Worm (Caenorhabditis elegans) whole organism, L2 larva: ENCODE results near the gene ddr-2.

ENCODE experiments used
- C34F6.9 ChIP-seq: fragments of 150-350 bp; optimal IDR thresholded peaks from 2 replicates; lab custom pipeline; 2014; ENCODE audit warnings: missing biosample characterization, missing genetic modification characterization
- F13H6.1 ChIP-seq: sonication (generic microtip); optimal IDR thresholded peaks from 2 replicates; lab custom pipeline; 2016; ENCODE audit warnings: missing genetic modification characterization, missing compliant biosample characterization
- Y55F3AM.14 ChIP-seq: fragments of 200-800 bp; sonication (Bioruptor generic); optimal IDR thresholded peaks from 2 replicates; lab custom pipeline; 2018; ENCODE audit warnings: mild to moderate bottlenecking, missing genetic modification characterization, missing compliant biosample characterization
- aly-2 ChIP-seq: fragments of 150-350 bp; optimal IDR thresholded peaks from 2 replicates; lab custom pipeline; 2014; ENCODE audit warnings: missing biosample characterization, missing genetic modification characterization
- ama-1 ChIP-seq: fragments of 150-350 bp; optimal IDR thresholded peaks from 2 replicates; lab custom pipeline; 2018; ENCODE audit warnings: inconsistent platforms
- blmp-1 ChIP-seq: sonication (generic microtip); optimal IDR thresholded peaks from 2 replicates; lab custom pipeline; 2017; ENCODE audit warnings: missing genetic modification characterization, mild to moderate bottlenecking, missing compliant biosample characterization, antibody characterized with exemption, moderate library complexity; ENCODE audit not compliant: insufficient read depth
- ceh-16 ChIP-seq: fragments of 150-350 bp; optimal IDR thresholded peaks from 2 replicates; lab custom pipeline; 2014; ENCODE audit warnings: missing biosample characterization, missing genetic modification characterization
- ceh-82 ChIP-seq: fragments of 150-350 bp; optimal IDR thresholded peaks from 2 replicates; lab custom pipeline; 2014; ENCODE audit warnings: missing biosample characterization, missing genetic modification characterization
- crh-2 ChIP-seq: sonication (generic microtip); optimal IDR thresholded peaks from 2 replicates; lab custom pipeline; 2017; ENCODE audit warnings: missing biosample characterization, missing genetic modification characterization
- dmd-4 ChIP-seq: sonication (generic microtip); optimal IDR thresholded peaks from 2 replicates; lab custom pipeline; 2017; ENCODE audit warnings: missing biosample characterization, missing genetic modification characterization
- elt-3 ChIP-seq: sonication (generic microtip); optimal IDR thresholded peaks from 2 replicates; lab custom pipeline; 2017; ENCODE audit warnings: missing biosample characterization, missing genetic modification characterization
- fos-1 ChIP-seq: fragments of 150-350 bp; optimal IDR thresholded peaks from 2 replicates; lab custom pipeline; 2014; ENCODE audit warnings: missing biosample characterization, missing genetic modification characterization
- gmeb-1 ChIP-seq: fragments of 150-350 bp; optimal IDR thresholded peaks from 2 replicates; lab custom pipeline; 2014; ENCODE audit warnings: missing biosample characterization, missing genetic modification characterization
- lin-11 ChIP-seq: fragments of 150-350 bp; sonication (generic microtip); optimal IDR thresholded peaks from 2 replicates; lab custom pipeline; 2014; ENCODE audit warnings: missing biosample characterization, missing genetic modification characterization, inconsistent platforms, mixed read lengths
- lin-39 ChIP-seq: fragments of 150-350 bp; optimal IDR thresholded peaks from 2 replicates; lab custom pipeline; 2014; ENCODE audit warnings: missing biosample characterization, missing genetic modification reagents, missing genetic modification characterization
- lsy-2 ChIP-seq, 2 experiments: fragments of 150-350 bp in 1 of 2; sonication (generic microtip) in 1 of 2; optimal IDR thresholded peaks; 2 replicates each; lab custom pipeline; 2014 to 2017; ENCODE audit warnings: missing biosample characterization in 2 of 2, missing genetic modification characterization in 2 of 2
- mab-5 ChIP-seq: fragments of 150-350 bp; optimal IDR thresholded peaks from 2 replicates; lab custom pipeline; 2014; ENCODE audit warnings: missing biosample characterization, missing genetic modification characterization
- mbf-1 ChIP-seq: sonication (generic microtip); optimal IDR thresholded peaks from 2 replicates; lab custom pipeline; 2017; ENCODE audit warnings: missing biosample characterization, missing genetic modification characterization
- mdl-1 ChIP-seq, 2 experiments: fragments of 150-350 bp in 1 of 2; sonication (generic microtip) in 1 of 2; optimal IDR thresholded peaks; 2 replicates each; lab custom pipeline; 2017; ENCODE audit warnings: missing biosample characterization in 2 of 2, missing genetic modification characterization in 2 of 2
- nhr-10 ChIP-seq: sonication (generic microtip); optimal IDR thresholded peaks from 2 replicates; lab custom pipeline; 2017; ENCODE audit warnings: missing biosample characterization, missing genetic modification characterization
- nhr-11 ChIP-seq: fragments of 150-350 bp; optimal IDR thresholded peaks from 2 replicates; lab custom pipeline; 2014; ENCODE audit warnings: missing biosample characterization, missing genetic modification characterization
- nhr-12 ChIP-seq: fragments of 150-350 bp; optimal IDR thresholded peaks from 2 replicates; lab custom pipeline; 2014; ENCODE audit warnings: missing biosample characterization, missing genetic modification characterization
- nhr-129 ChIP-seq: fragments of 150-350 bp; optimal IDR thresholded peaks from 2 replicates; lab custom pipeline; 2014; ENCODE audit warnings: missing biosample characterization, missing genetic modification characterization
- nhr-21 ChIP-seq: fragments of 150-350 bp; optimal IDR thresholded peaks from 2 replicates; lab custom pipeline; 2014; ENCODE audit warnings: missing biosample characterization, missing genetic modification characterization
- nhr-23 ChIP-seq: fragments of 150-350 bp; optimal IDR thresholded peaks from 2 replicates; lab custom pipeline; 2014; ENCODE audit warnings: missing biosample characterization, missing genetic modification reagents, missing genetic modification characterization
- nhr-25 ChIP-seq: fragments of 150-350 bp; sonication (generic microtip); optimal IDR thresholded peaks from 3 replicates; lab custom pipeline; 2014; ENCODE audit warnings: missing biosample characterization, missing genetic modification characterization
- nhr-77 ChIP-seq: fragments of 150-350 bp; optimal IDR thresholded peaks from 2 replicates; lab custom pipeline; 2014; ENCODE audit warnings: missing biosample characterization, missing genetic modification characterization
- skn-1 ChIP-seq: sonication (generic microtip); optimal IDR thresholded peaks from 2 replicates; lab custom pipeline; 2017; ENCODE audit warnings: missing biosample characterization, missing genetic modification characterization
- sma-9 ChIP-seq, 2 experiments: fragments of 150-350 bp in 1 of 2; sonication (generic microtip) in 1 of 2; optimal IDR thresholded peaks; 2 replicates each; lab custom pipeline; 2014 to 2016; ENCODE audit warnings: missing genetic modification characterization in 2 of 2, mild to moderate bottlenecking in 1 of 2, missing biosample characterization in 1 of 2, missing compliant biosample characterization in 1 of 2, missing genetic modification reagents in 1 of 2, moderate library complexity in 1 of 2
- unc-39 ChIP-seq: fragments of 150-350 bp; optimal IDR thresholded peaks from 2 replicates; lab custom pipeline; 2014; ENCODE audit warnings: missing biosample characterization, missing genetic modification characterization
- unc-55 ChIP-seq: fragments of 150-350 bp; sonication (generic microtip); optimal IDR thresholded peaks from 3 replicates; lab custom pipeline; 2014; ENCODE audit warnings: missing biosample characterization, missing genetic modification reagents, missing genetic modification characterization
- unc-62 ChIP-seq: fragments of 150-350 bp; optimal IDR thresholded peaks from 2 replicates; lab custom pipeline; 2014; ENCODE audit warnings: missing biosample characterization, missing genetic modification reagents, missing genetic modification characterization
- zag-1 ChIP-seq: fragments of 150-350 bp; optimal IDR thresholded peaks from 2 replicates; lab custom pipeline; 2014; ENCODE audit warnings: missing biosample characterization, missing genetic modification characterization
- ztf-1 ChIP-seq: fragments of 200-800 bp; sonication (Bioruptor generic); conservative IDR thresholded peaks from 2 replicates; pipeline ENCODE4 v1.3.6; 2022; ENCODE audit warnings: missing genetic modification characterization, missing compliant biosample characterization
- ztf-4 ChIP-seq: fragments of 150-350 bp; optimal IDR thresholded peaks from 2 replicates; lab custom pipeline; 2014; ENCODE audit warnings: missing biosample characterization, missing genetic modification characterization

Gene ddr-2

DNA sequence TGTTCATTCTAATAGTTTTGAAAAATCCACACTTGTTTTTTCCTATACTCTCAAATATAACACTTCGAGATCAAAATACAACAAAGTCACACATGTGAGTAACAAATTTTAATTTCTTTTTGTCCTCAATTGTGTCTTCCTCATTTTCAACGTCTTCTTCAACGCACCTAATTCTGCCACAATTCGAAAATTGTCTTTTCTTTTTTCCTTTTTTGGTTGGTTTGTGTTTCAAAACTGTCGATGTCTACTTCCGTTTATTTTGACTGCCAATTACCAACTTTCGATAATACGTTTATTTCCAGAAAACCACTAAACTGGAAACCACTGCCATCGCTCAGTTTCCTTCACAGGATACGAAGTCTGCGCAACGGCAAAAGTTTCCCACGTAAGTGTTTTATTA, 17.7 kb downstream of the ddr-2 start, which contains the start of gene F11D5.1:
F11D5.1 (plus strand) TSS at position 301 of the 400 bp plus-strand sequence.
- TF ChIP-seq unc-62 (GFP tag; lab: Kevin White, UChicago) (no peak), ama-1 (lab: Kevin White, UChicago) (no peak), lin-11 (no peak), nhr-25 (no peak)

DNA sequence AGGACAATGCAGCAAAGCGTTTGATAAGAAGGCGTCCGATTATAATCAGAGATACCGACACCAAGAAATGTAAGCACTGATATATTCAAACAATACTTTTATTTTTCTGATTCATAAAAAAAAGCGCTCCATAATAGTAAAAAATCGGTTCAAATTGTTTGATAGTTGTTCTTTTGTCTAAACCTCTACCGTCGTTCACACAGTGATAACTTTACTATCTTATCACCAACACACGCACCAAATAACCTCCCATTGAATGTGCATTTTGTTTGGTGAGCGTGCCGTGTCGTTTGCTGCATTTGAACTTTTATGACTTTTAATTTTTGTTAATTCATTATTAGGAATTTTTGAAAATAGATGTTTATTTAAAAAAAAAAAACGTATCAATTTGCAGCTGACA, 19.0 kb downstream of the ddr-2 start:
- no peak for TF ChIP-seq unc-55
- peak; percentile 90 for TF ChIP-seq fos-1 (tag; lab: Kevin White, UChicago)
- TF ChIP-seq nhr-77 (tag; lab: Kevin White, UChicago) = no peak
- TF ChIP-seq ama-1 (lab: Kevin White, UChicago) = no peak
- TF ChIP-seq unc-39 = no peak
- TF ChIP-seq crh-2 (tag; lab: Kevin White, UChicago) = peak; percentile 1
- no peak for TF ChIP-seq dmd-4 (tag; lab: Kevin White, UChicago)
- peak; percentile 36 for TF ChIP-seq skn-1 (tag; lab: Kevin White, UChicago)
- no peak for TF ChIP-seq nhr-10 (tag; lab: Kevin White, UChicago)
- TF ChIP-seq sma-9 (GFP tag; optimal IDR thresholded peaks at IDR 0.05; lab: Kevin White, UChicago) = peak; percentile 29
- TF ChIP-seq sma-9 (tag; optimal IDR thresholded peaks at IDR 0.05; lab: Kevin White, UChicago) = no peak
- TF ChIP-seq F13H6.1 (tag; lab: Kevin White, UChicago) = peak; percentile 29
- no peak for TF ChIP-seq ztf-1 (GFP tag; lab: Robert Waterston, UW)
- TF ChIP-seq, all 48 proteins: peak for 5

DNA sequence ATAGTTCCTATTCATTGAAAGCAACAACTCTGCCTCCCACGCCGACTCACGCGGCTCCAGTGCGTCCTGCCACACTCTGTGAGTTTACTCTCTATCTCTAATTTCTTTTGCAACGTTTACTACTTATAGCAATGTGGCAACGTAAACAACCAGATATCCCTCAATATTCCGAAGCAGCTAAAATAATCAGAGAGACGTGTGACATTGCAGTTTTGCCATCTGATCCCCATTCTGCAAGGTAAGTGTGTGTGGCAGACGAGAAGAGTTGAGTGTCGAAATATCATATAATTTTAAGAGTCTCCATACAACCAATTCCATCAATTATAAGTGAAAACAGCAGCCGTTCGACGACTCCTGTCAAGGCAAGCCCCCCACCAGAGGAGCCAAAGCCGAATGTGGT, 24.8 kb downstream of the ddr-2 start:
- no peak for TF ChIP-seq crh-2 (tag; lab: Kevin White, UChicago)
- no peak for TF ChIP-seq blmp-1 (tag; lab: Kevin White, UChicago)
- TF ChIP-seq mab-5 (tag; lab: Kevin White, UChicago) = no peak
- TF ChIP-seq ceh-82 (tag; lab: Kevin White, UChicago) = no peak
- TF ChIP-seq zag-1 (tag; lab: Kevin White, UChicago) = no peak
- TF ChIP-seq nhr-21 = no peak
- TF ChIP-seq Y55F3AM.14 = no peak
- TF ChIP-seq lsy-2 (tag; optimal IDR thresholded peaks at IDR 0.05; lab: Kevin White, UChicago) = peak in 1 of 2 experiments; percentile 6
- peak; percentile 29 for TF ChIP-seq nhr-129 (tag; lab: Kevin White, UChicago)
- no peak for TF ChIP-seq elt-3 (tag; lab: Kevin White, UChicago)
- no peak for TF ChIP-seq mbf-1 (tag; lab: Kevin White, UChicago)
- no peak for TF ChIP-seq nhr-23
- TF ChIP-seq C34F6.9 (tag; lab: Kevin White, UChicago) = peak; percentile 36
- no peak for TF ChIP-seq aly-2 (tag; lab: Kevin White, UChicago)
- no peak for TF ChIP-seq gmeb-1 (tag; lab: Kevin White, UChicago)
- TF ChIP-seq ztf-4 = no peak
- TF ChIP-seq nhr-25 = no peak
- TF ChIP-seq unc-39 = no peak
- no peak for TF ChIP-seq nhr-10 (tag; lab: Kevin White, UChicago)
- TF ChIP-seq nhr-11 (tag; lab: Kevin White, UChicago) = no peak
- no peak for TF ChIP-seq dmd-4 (tag; lab: Kevin White, UChicago)
- TF ChIP-seq lin-39 = no peak
- no peak for TF ChIP-seq mdl-1 (tag; optimal IDR thresholded peaks at IDR 0.05; lab: Kevin White, UChicago)
- peak; percentile 13 for TF ChIP-seq lin-11

DNA sequence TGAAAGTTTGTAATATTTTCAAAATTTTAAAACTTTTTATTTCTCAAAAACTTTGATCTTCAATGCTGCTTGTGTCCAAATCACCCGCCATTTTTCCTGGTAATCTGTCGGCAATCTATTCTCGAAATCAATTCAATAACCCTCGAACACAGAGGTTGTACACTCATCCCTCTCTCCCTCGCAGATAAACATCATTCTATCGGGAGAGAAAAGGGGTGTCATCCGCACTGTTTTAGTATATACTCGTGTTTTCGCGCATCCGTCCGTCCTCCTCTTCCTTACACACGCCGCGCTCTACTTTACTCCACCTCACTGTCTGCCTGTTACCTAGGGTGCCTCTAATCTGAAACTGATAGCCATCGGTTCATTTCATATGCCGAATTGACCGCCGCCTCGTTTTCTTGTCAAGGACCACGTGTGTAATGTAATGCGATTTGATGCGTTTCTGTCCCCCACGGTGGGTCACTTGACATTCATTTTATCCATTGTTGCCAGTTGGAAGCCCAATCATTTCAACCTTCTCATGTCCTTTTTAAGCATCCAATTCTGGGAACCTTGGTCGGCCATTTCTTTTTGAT, 28.6 kb downstream of the ddr-2 start:
- TF ChIP-seq lsy-2 (tag; optimal IDR thresholded peaks at IDR 0.05; lab: Kevin White, UChicago) (no peak), nhr-129 (tag; lab: Kevin White, UChicago) (peak; percentile 24), Y55F3AM.14 (no peak), nhr-11 (tag; lab: Kevin White, UChicago) (no peak), mbf-1 (tag; lab: Kevin White, UChicago) (no peak), nhr-12 (no peak), ceh-16 (tag; lab: Kevin White, UChicago) (peak; percentile 23), sma-9 (GFP tag; optimal IDR thresholded peaks at IDR 0.05; lab: Kevin White, UChicago) (peak; percentile 1), sma-9 (tag; optimal IDR thresholded peaks at IDR 0.05; lab: Kevin White, UChicago) (no peak), zag-1 (tag; lab: Kevin White, UChicago) (no peak), nhr-25 (peak; percentile 74), ztf-1 (GFP tag; lab: Robert Waterston, UW) (no peak), nhr-21 (no peak)
